Worm (Caenorhabditis elegans): ENCODE data around the gene R09E10.5.
"Not testable (repeated sequence)": the region's sequence is repeated elsewhere in the genome, so short reads cannot be mapped to it uniquely, and the experiment has no call there.

- TF ChIP-seq dve-1 (tag; optimal IDR thresholded peaks at IDR 0.05; ENCODE audit: insufficient read depth); duxl-1 (tag; optimal IDR thresholded peaks at IDR 0.05; ENCODE audit: poor library complexity): not testable (repeated sequence)
Observed at ce11 chrIV:10262882-10263281, 39.2 kb downstream of the R09E10.5 start.
